Worm (Caenorhabditis elegans) whole organism, young adult: Measurements from ENCODE around the gene T01C1.4.

Source experiments
- B0336.3 ChIP-seq: fragments of 200-800 bp; sonication (Bioruptor generic); IDR thresholded peaks from 2 replicates; pipeline ENCODE4 v1.3.6; 2022; ENCODE audit warnings: missing genetic modification characterization, missing compliant biosample characterization
- F23B12.7 ChIP-seq: sonication (generic microtip); optimal IDR thresholded peaks from 2 replicates; lab custom pipeline; 2017; ENCODE audit warnings: missing genetic modification characterization, mild to moderate bottlenecking, missing compliant biosample characterization, antibody characterized with exemption, moderate library complexity; ENCODE audit not compliant: insufficient read depth
- F49E8.2 ChIP-seq: sonication (generic microtip); optimal IDR thresholded peaks from 3 replicates; lab custom pipeline; 2017; ENCODE audit warnings: missing genetic modification characterization, mild to moderate bottlenecking, missing compliant biosample characterization, antibody characterized with exemption, moderate library complexity; ENCODE audit not compliant: insufficient read depth
- F57A8.1 ChIP-seq: fragments of 200-800 bp; sonication (Bioruptor generic); optimal IDR thresholded peaks from 2 replicates; lab custom pipeline; 2018; ENCODE audit warnings: mild to moderate bottlenecking, missing genetic modification characterization, moderate library complexity, missing compliant biosample characterization
- T07F8.4 ChIP-seq: sonication (generic microtip); optimal IDR thresholded peaks from 2 replicates; lab custom pipeline; 2016; ENCODE audit warnings: mild to moderate bottlenecking, missing genetic modification characterization, moderate library complexity, missing compliant biosample characterization
- Y53F4B.3 ChIP-seq: fragments of 200-800 bp; sonication (Bioruptor generic); IDR thresholded peaks from 2 replicates; pipeline ENCODE4 v1.3.6; 2022; ENCODE audit warnings: missing genetic modification reagents, missing genetic modification characterization, missing compliant biosample characterization
- ama-1 ChIP-seq, 3 experiments: fragments of 150-350 bp in 1 of 3; sonication (generic microtip) in 2 of 3; optimal IDR thresholded peaks; 2 replicates each; lab custom pipeline; 2014 to 2018; ENCODE audit warnings: missing biosample characterization in 2 of 3, missing genetic modification characterization in 2 of 3, missing genetic modification reagents in 2 of 3
- atf-7 ChIP-seq: sonication (generic microtip); optimal IDR thresholded peaks from 2 replicates; lab custom pipeline; 2017; ENCODE audit warnings: mild to moderate bottlenecking, missing genetic modification characterization, missing compliant biosample characterization
- attf-5 ChIP-seq: fragments of 200-800 bp; sonication (Bioruptor generic); optimal IDR thresholded peaks from 2 replicates; lab custom pipeline; 2018; ENCODE audit warnings: mild to moderate bottlenecking, missing genetic modification characterization, missing compliant biosample characterization
- cebp-1 ChIP-seq, 2 experiments: fragments of 200-800 bp in 1 of 2; sonication (Bioruptor generic) in 1 of 2; sonication (generic microtip) in 1 of 2; IDR thresholded peaks in 1 of 2; optimal IDR thresholded peaks in 1 of 2; 2 replicates each; pipeline versions ENCODE4 v1.3.6 to Lab custom; 2017 to 2022; ENCODE audit warnings: missing compliant biosample characterization in 2 of 2, missing genetic modification characterization in 2 of 2, mild to moderate bottlenecking in 1 of 2, missing genetic modification reagents in 1 of 2, moderate library complexity in 1 of 2
- cebp-2 ChIP-seq: fragments of 200-800 bp; sonication (Bioruptor generic); IDR thresholded peaks from 2 replicates; pipeline ENCODE4 v1.3.6; 2022; ENCODE audit warnings: missing genetic modification characterization, missing compliant biosample characterization
- ceh-100 ChIP-seq: fragments of 200-800 bp; sonication (Bioruptor generic); IDR thresholded peaks from 2 replicates; pipeline ENCODE4 v1.3.6; 2022; ENCODE audit warnings: missing genetic modification reagents, missing genetic modification characterization, missing compliant biosample characterization
- ceh-27 ChIP-seq: fragments of 200-800 bp; sonication (Bioruptor generic); optimal IDR thresholded peaks from 2 replicates; lab custom pipeline; 2018; ENCODE audit warnings: mild to moderate bottlenecking, missing genetic modification characterization, moderate library complexity, missing compliant biosample characterization
- ceh-40 ChIP-seq: fragments of 200-800 bp; sonication (Bioruptor generic); IDR thresholded peaks from 2 replicates; pipeline ENCODE4 v1.3.6; 2022; ENCODE audit warnings: missing genetic modification characterization, missing compliant biosample characterization
- ceh-79 ChIP-seq: sonication (generic microtip); optimal IDR thresholded peaks from 2 replicates; lab custom pipeline; 2017; ENCODE audit warnings: mild to moderate bottlenecking, missing genetic modification characterization, missing compliant biosample characterization
- ceh-91 ChIP-seq: fragments of 200-800 bp; sonication (Bioruptor generic); IDR thresholded peaks from 2 replicates; pipeline ENCODE4 v1.3.6; 2022; ENCODE audit warnings: missing genetic modification reagents, missing genetic modification characterization, missing compliant biosample characterization
- chd-7 ChIP-seq: sonication (generic microtip); optimal IDR thresholded peaks from 2 replicates; lab custom pipeline; 2016; ENCODE audit warnings: mild to moderate bottlenecking, missing genetic modification characterization, moderate library complexity, missing compliant biosample characterization
- die-1 ChIP-seq: sonication (generic microtip); optimal IDR thresholded peaks from 2 replicates; lab custom pipeline; 2016; ENCODE audit warnings: missing genotype, mild to moderate bottlenecking, missing genetic modification characterization, missing compliant biosample characterization
- dox-1 ChIP-seq: fragments of 200-800 bp; sonication (Bioruptor generic); IDR thresholded peaks from 2 replicates; pipeline ENCODE4 v1.3.6; 2022; ENCODE audit warnings: missing genetic modification reagents, missing genetic modification characterization, missing compliant biosample characterization
- dpff-1 ChIP-seq: sonication (generic microtip); optimal IDR thresholded peaks from 2 replicates; lab custom pipeline; 2017; ENCODE audit warnings: mild to moderate bottlenecking, missing genetic modification characterization, missing compliant biosample characterization
- efl-1 ChIP-seq: fragments of 150-350 bp; optimal IDR thresholded peaks from 2 replicates; lab custom pipeline; 2014; ENCODE audit warnings: missing biosample characterization, missing genetic modification reagents, missing genetic modification characterization
- egl-44 ChIP-seq: fragments of 200-800 bp; sonication (Bioruptor generic); IDR thresholded peaks from 2 replicates; pipeline ENCODE4 v1.3.6; 2022; ENCODE audit warnings: missing genetic modification reagents, missing genetic modification characterization, missing compliant biosample characterization
- egrh-3 ChIP-seq: fragments of 200-800 bp; sonication (Bioruptor generic); IDR thresholded peaks from 2 replicates; pipeline ENCODE4 v1.3.6; 2022; ENCODE audit warnings: missing genetic modification reagents, missing genetic modification characterization, missing compliant biosample characterization
- ets-4 ChIP-seq: fragments of 200-800 bp; sonication (Bioruptor generic); optimal IDR thresholded peaks from 2 replicates; lab custom pipeline; 2018; ENCODE audit warnings: mild to moderate bottlenecking, missing genetic modification characterization, missing compliant biosample characterization
- fkh-3 ChIP-seq: sonication (generic microtip); optimal IDR thresholded peaks from 2 replicates; lab custom pipeline; 2016; ENCODE audit warnings: mild to moderate bottlenecking, missing genetic modification characterization, missing compliant biosample characterization
- gei-17 ChIP-seq: fragments of 200-800 bp; sonication (Bioruptor generic); optimal IDR thresholded peaks from 2 replicates; lab custom pipeline; 2018; ENCODE audit warnings: mild to moderate bottlenecking, missing genetic modification characterization, missing compliant biosample characterization
- hlh-26 ChIP-seq: fragments of 200-800 bp; sonication (Bioruptor generic); conservative IDR thresholded peaks from 2 replicates; pipeline ENCODE4 v1.3.6; 2022; ENCODE audit warnings: missing genetic modification reagents, missing genetic modification characterization, missing compliant biosample characterization
- hmg-1.2 ChIP-seq: fragments of 200-800 bp; sonication (Bioruptor generic); IDR thresholded peaks from 2 replicates; pipeline ENCODE4 v1.3.6; 2022; ENCODE audit warnings: missing genetic modification reagents, missing genetic modification characterization, missing compliant biosample characterization
- hsf-1 ChIP-seq: fragments of 200-800 bp; sonication (Bioruptor generic); IDR thresholded peaks from 2 replicates; pipeline ENCODE4 v1.3.6; 2022; ENCODE audit warnings: missing genetic modification reagents, missing genetic modification characterization, missing compliant biosample characterization
- lin-26 ChIP-seq: fragments of 200-800 bp; sonication (Bioruptor generic); IDR thresholded peaks from 2 replicates; pipeline ENCODE4 v1.3.6; 2022; ENCODE audit warnings: missing genetic modification reagents, missing genetic modification characterization, missing compliant biosample characterization
- lir-1 ChIP-seq: fragments of 200-800 bp; sonication (Bioruptor generic); conservative IDR thresholded peaks from 2 replicates; pipeline ENCODE4 v1.3.6; 2022; ENCODE audit warnings: missing genetic modification reagents, missing genetic modification characterization, missing compliant biosample characterization
- nfya-1 ChIP-seq: sonication (generic microtip); optimal IDR thresholded peaks from 2 replicates; lab custom pipeline; 2017; ENCODE audit warnings: antibody characterized with exemption, missing compliant biosample characterization, missing genetic modification characterization, borderline replicate concordance; ENCODE audit not compliant: insufficient read depth
- nhr-80 ChIP-seq: sonication (generic microtip); optimal IDR thresholded peaks from 2 replicates; lab custom pipeline; 2016; ENCODE audit warnings: missing genetic modification characterization, missing compliant biosample characterization
- repo-1 ChIP-seq: sonication (generic microtip); optimal IDR thresholded peaks from 2 replicates; lab custom pipeline; 2017; ENCODE audit warnings: mild to moderate bottlenecking, missing genetic modification characterization, missing compliant biosample characterization
- sea-2 ChIP-seq: fragments of 200-800 bp; sonication (Bioruptor generic); IDR thresholded peaks from 2 replicates; pipeline ENCODE4 v1.3.6; 2022; ENCODE audit warnings: missing genetic modification characterization, missing compliant biosample characterization
- snpc-1.3 ChIP-seq: sonication (generic microtip); optimal IDR thresholded peaks from 2 replicates; lab custom pipeline; 2017; ENCODE audit warnings: missing genetic modification characterization, mild to moderate bottlenecking, missing compliant biosample characterization, antibody characterized with exemption, moderate library complexity, missing genotype, missing genetic modification reagents; ENCODE audit not compliant: insufficient read depth
- ztf-26 ChIP-seq: sonication (generic microtip); optimal IDR thresholded peaks from 2 replicates; lab custom pipeline; 2017; ENCODE audit warnings: missing genetic modification characterization, missing compliant biosample characterization

Gene T01C1.4

DNA sequence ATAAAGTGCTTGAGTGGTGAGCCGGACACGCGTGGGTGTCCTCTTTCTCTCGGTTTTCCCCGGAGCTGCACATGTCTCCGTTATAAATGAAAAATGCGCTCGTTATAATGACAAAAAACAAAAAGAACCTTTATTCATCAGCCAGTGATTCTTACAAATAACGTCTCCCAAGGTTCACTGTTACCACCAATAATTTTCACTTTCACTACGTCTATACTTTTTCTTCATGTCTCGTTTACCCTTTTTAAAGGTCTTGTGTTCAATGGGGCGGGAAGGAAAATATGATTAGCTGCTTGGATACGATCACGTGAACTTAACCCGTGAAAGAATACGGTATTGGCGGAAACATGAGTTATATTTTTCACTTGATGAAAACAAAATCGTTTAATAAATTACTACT lies 28.6 kb downstream of the T01C1.4 start (continued):
- peak; percentile 19 for TF ChIP-seq ztf-26 (tag; lab: Kevin White, UChicago)
- TF ChIP-seq Y53F4B.3 = no peak
- TF ChIP-seq chd-7 (tag; lab: Kevin White, UChicago) = no peak
- TF ChIP-seq lin-26 = peak; percentile 31; the same call in 1 of the 2 replicates
- no peak for TF ChIP-seq atf-7
- no peak for TF ChIP-seq repo-1
- TF ChIP-seq gei-17 (GFP tag; lab: Kevin White, UChicago) = no peak

- no peak for TF ChIP-seq T07F8.4 (tag; lab: Kevin White, UChicago)
- TF ChIP-seq F23B12.7 (tag; lab: Kevin White, UChicago) = no peak
- TF ChIP-seq dox-1 (GFP tag; lab: Robert Waterston, UW) = 0 out of 2 replicates have a peak, but pooled peaks have one; percentile 26
- TF ChIP-seq hsf-1 (GFP tag; lab: Robert Waterston, UW) = no peak
- TF ChIP-seq nfya-1 = no peak
- TF ChIP-seq efl-1 (GFP tag; lab: Kevin White, UChicago) = no peak
- TF ChIP-seq cebp-1 (GFP tag; IDR thresholded peaks at IDR 0.05; lab: Robert Waterston, UW) = no peak
- peak; percentile 25 for TF ChIP-seq cebp-1 (tag; optimal IDR thresholded peaks at IDR 0.05; lab: Kevin White, UChicago)
- no peak for TF ChIP-seq ceh-91 (GFP tag; lab: Robert Waterston, UW)
- TF ChIP-seq ceh-79 (tag; lab: Kevin White, UChicago) = no peak
- no peak for TF ChIP-seq fkh-3 (tag; lab: Kevin White, UChicago)
- TF ChIP-seq egl-44 (GFP tag; lab: Robert Waterston, UW) = 0 out of 2 replicates have a peak, but pooled peaks have one; percentile 21
- TF ChIP-seq hlh-26 = no peak
- no peak for TF ChIP-seq F49E8.2 (tag; lab: Kevin White, UChicago)
- no peak for TF ChIP-seq cebp-2 (GFP tag; lab: Robert Waterston, UW)
- no peak for TF ChIP-seq snpc-1.3 (tag; lab: Kevin White, UChicago)
- TF ChIP-seq sea-2 (GFP tag; lab: Robert Waterston, UW) = no peak
- TF ChIP-seq dpff-1 (tag; lab: Kevin White, UChicago) = no peak
- TF ChIP-seq lir-1 = no peak
- no peak for TF ChIP-seq atf-7
- no peak for TF ChIP-seq ceh-40 (GFP tag; lab: Robert Waterston, UW)
- TF ChIP-seq ceh-100 (GFP tag; lab: Robert Waterston, UW) = no peak
- no peak for TF ChIP-seq ama-1 (optimal IDR thresholded peaks at IDR 0.05; lab: Kevin White, UChicago)
- TF ChIP-seq ama-1 (GFP tag; optimal IDR thresholded peaks at IDR 0.05; lab: Kevin White, UChicago) = no peak
- no peak for TF ChIP-seq B0336.3 (GFP tag; lab: Robert Waterston, UW)
- peak; percentile 20 for TF ChIP-seq ets-4
- no peak for TF ChIP-seq chd-7 (tag; lab: Kevin White, UChicago)
- TF ChIP-seq die-1 (tag; lab: Kevin White, UChicago) = no peak
- no peak for TF ChIP-seq ceh-27 (GFP tag; lab: Kevin White, UChicago)
- TF ChIP-seq nhr-80 (tag; lab: Kevin White, UChicago) = peak; percentile 79
- no peak for TF ChIP-seq ztf-26 (tag; lab: Kevin White, UChicago)
- no peak for TF ChIP-seq attf-5 (GFP tag; lab: Kevin White, UChicago)
- no peak for TF ChIP-seq egrh-3 (GFP tag; lab: Robert Waterston, UW)
- no peak for TF ChIP-seq F57A8.1 (GFP tag; lab: Kevin White, UChicago)
- TF ChIP-seq hmg-1.2 (GFP tag; lab: Robert Waterston, UW) = no peak
Observed at ce11 chrX:10687317-10687716, 29.6 kb downstream of the T01C1.4 start.
